Worm (Caenorhabditis elegans) whole organism, L4/young adult: ENCODE measurements around the gene fbxc-51.

Experiments
- W03F9.2 ChIP-seq: fragments of 150-350 bp; optimal IDR thresholded peaks from 2 replicates; lab custom pipeline; 2014; ENCODE audit warnings: missing biosample characterization, missing genetic modification characterization
- dao-5 ChIP-seq: sonication (generic microtip); optimal IDR thresholded peaks from 2 replicates; lab custom pipeline; 2016; ENCODE audit warnings: missing genotype, missing genetic modification characterization, moderate library complexity, missing compliant biosample characterization
- him-1 ChIP-seq: sonication (generic microtip); optimal IDR thresholded peaks from 2 replicates; lab custom pipeline; 2016; ENCODE audit warnings: missing genotype, missing genetic modification reagents, missing genetic modification characterization, missing compliant biosample characterization

DNA sequence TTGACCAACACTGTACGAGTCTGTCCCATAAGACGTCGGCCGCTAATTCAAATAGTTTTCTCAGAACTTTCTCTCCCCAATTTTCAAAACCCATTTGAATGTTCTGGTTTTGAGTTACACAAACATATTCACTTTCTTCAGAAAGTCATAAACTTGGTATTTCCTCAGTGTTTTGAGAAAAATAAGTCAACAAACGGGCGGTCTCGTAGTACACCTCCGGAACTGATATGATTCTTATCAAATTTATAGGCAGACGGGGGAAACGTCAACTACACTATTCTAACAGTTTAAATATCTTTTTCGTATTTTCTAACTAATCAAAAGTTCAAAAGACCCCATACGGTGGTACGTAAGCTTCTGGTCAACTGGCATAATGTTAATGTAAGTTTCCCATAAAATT is 15.6 kb downstream of the fbxc-51 start:
- TF ChIP-seq him-1 (no peak), dao-5 (tag; lab: Kevin White, UChicago) (no peak), W03F9.2 (tag; lab: Kevin White, UChicago) (no peak)
